Fruit fly (Drosophila melanogaster) ovary, adult (tissue): ENCODE data around the gene CG33985.
A peak's percentile ranks its signal among the peaks of the same experiment; 100 is the strongest.

Experiments used
- CG17801 ChIP-seq: fragments of 200-800 bp; optimal IDR thresholded peaks from 2 replicates; lab custom pipeline; 2019; ENCODE audit warnings: missing biosample characterization, mild to moderate bottlenecking, missing genetic modification characterization, moderate library complexity; ENCODE audit not compliant: partially characterized antibody

Gene CG33985

dm6 chr3L:15500813-15501645, 25.6 kb downstream of the CG33985 start, which contains the start of gene CG7272:
Gene CG7272 (plus strand): TSS chr3L:15500938.
- TF ChIP-seq CG17801 = peak; percentile 1

- TF ChIP-seq CG17801 = no peak
These were observed 27.9 kb downstream of the CG33985 start, which contains the start of gene CG7275 for dm6 chr3L:15498745-15499144. Gene CG7275 (plus strand): TSS chr3L:15498959.

- no peak for TF ChIP-seq CG17801
These were observed 28.7 kb downstream of the CG33985 start, which contains the start of gene CG7276 for dm6 chr3L:15497902-15498301. Gene CG7276 (plus strand): TSS chr3L:15498202.

- TF ChIP-seq CG17801 = no peak
These were observed 30.3 kb downstream of the CG33985 start, which contains the start of gene CG13455 for dm6 chr3L:15496274-15496673. Gene CG13455 (plus strand): TSS chr3L:15496574.

- no peak for TF ChIP-seq CG17801
These were observed 31.2 kb downstream of the CG33985 start, which contains the start of gene CG12355 for dm6 chr3L:15495449-15495848. Gene CG12355 (minus strand): TSS chr3L:15495549.

dm6 chr3L:15494599-15495271, 31.9 kb downstream of the CG33985 start:
- no peak for TF ChIP-seq CG17801

- TF ChIP-seq CG17801 = peak; percentile 17
These were observed 32.6 kb downstream of the CG33985 start for dm6 chr3L:15493886-15494598.

dm6 chr3L:15485302-15485701, 41.3 kb downstream of the CG33985 start, which contains the start of gene Ran-like:
Gene Ran-like (minus strand): TSS chr3L:15485402.
- no peak for TF ChIP-seq CG17801
